Worm (Caenorhabditis elegans): ENCODE results near the gene abt-4.
A peak's percentile ranks its signal among the peaks of the same experiment; 100 is the strongest.

The abt-4 gene

ce11 chrV:333713-334112, 3.2 kb upstream of the abt-4 start:
- no peak for TF ChIP-seq nhr-67 (tag; optimal IDR thresholded peaks at IDR 0.05)
- TF ChIP-seq nhr-28 (tag; optimal IDR thresholded peaks at IDR 0.05): no peak
- TF ChIP-seq nhr-43 (tag; optimal IDR thresholded peaks at IDR 0.05; ENCODE audit: poor library complexity, severe bottlenecking): no peak
- peak; percentile 95 for TF ChIP-seq pqm-1 (tag; optimal IDR thresholded peaks at IDR 0.05)
- no peak for TF ChIP-seq ceh-28 (tag; optimal IDR thresholded peaks at IDR 0.05)
- TF ChIP-seq nhr-76 (tag; optimal IDR thresholded peaks at IDR 0.05): no peak
- no peak for TF ChIP-seq lin-15B (tag; optimal IDR thresholded peaks at IDR 0.05)
- TF ChIP-seq mml-1 (tag; optimal IDR thresholded peaks at IDR 0.05): no peak
- TF ChIP-seq daf-12 (tag; optimal IDR thresholded peaks at IDR 0.05): no peak
- TF ChIP-seq hmg-11 (tag; optimal IDR thresholded peaks at IDR 0.05): no peak
- TF ChIP-seq nfya-1 (tag; optimal IDR thresholded peaks at IDR 0.05; ENCODE audit: insufficient read depth): no peak
- no peak for TF ChIP-seq unc-39 (tag; optimal IDR thresholded peaks at IDR 0.05)
- TF ChIP-seq ama-1 (optimal IDR thresholded peaks at IDR 0.05): no peak
- TF ChIP-seq egl-27 (tag; optimal IDR thresholded peaks at IDR 0.05): no peak
- peak; percentile 98 for TF ChIP-seq elt-2 (tag; optimal IDR thresholded peaks at IDR 0.05)
- peak; percentile 20 for TF ChIP-seq snpc-4 (tag; optimal IDR thresholded peaks at IDR 0.05)
- no peak for TF ChIP-seq lsy-12 (tag; optimal IDR thresholded peaks at IDR 0.05)
- no peak for TF ChIP-seq nhr-23 (tag; optimal IDR thresholded peaks at IDR 0.05)
- TF ChIP-seq nhr-11 (tag; optimal IDR thresholded peaks at IDR 0.05): no peak
- peak; percentile 81 for TF ChIP-seq jun-1 (tag; optimal IDR thresholded peaks at IDR 0.05)
- TF ChIP-seq pha-4 (tag; optimal IDR thresholded peaks at IDR 0.05): peak; percentile 33
- TF ChIP-seq elt-3 (tag; optimal IDR thresholded peaks at IDR 0.05): no peak
- TF ChIP-seq ceh-82 (tag; optimal IDR thresholded peaks at IDR 0.05): no peak
- no peak for TF ChIP-seq skn-1 (tag; optimal IDR thresholded peaks at IDR 0.05)
- TF ChIP-seq egl-5 (tag; optimal IDR thresholded peaks at IDR 0.05): no peak
- TF ChIP-seq lin-39 (tag; optimal IDR thresholded peaks at IDR 0.05): no peak

DNA sequence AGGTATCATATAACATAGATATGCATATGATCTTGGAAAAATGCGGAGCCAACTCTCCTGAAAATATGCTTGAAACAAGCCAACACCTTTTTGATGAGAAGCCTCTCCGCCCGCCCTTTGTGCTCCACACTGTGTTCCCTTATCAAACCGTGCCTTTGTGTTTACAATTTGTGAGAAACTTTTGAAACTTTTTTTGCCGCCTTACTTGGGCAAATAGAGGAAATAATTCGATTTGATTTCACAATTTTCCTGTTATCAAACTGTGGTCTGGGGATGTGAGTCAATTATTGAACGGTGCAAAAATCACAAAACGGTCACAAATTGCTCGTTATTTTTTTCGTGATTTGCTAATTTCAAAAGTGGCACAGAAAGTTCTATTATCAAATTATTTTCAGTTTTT, 2.1 kb upstream of the abt-4 start:
- no peak for TF ChIP-seq ZK546.5 (tag; optimal IDR thresholded peaks at IDR 0.05)
- no peak for TF ChIP-seq lin-15B (tag; optimal IDR thresholded peaks at IDR 0.05)
- TF ChIP-seq elt-2 (tag; optimal IDR thresholded peaks at IDR 0.05): peak; percentile 93
- TF ChIP-seq nhr-76 (tag; optimal IDR thresholded peaks at IDR 0.05): no peak
- peak; percentile 58 for TF ChIP-seq pha-4 (tag; optimal IDR thresholded peaks at IDR 0.05)
- TF ChIP-seq snpc-4 (tag; optimal IDR thresholded peaks at IDR 0.05): no peak
- TF ChIP-seq jun-1 (tag; optimal IDR thresholded peaks at IDR 0.05): peak; percentile 21
- no peak for TF ChIP-seq ama-1 (optimal IDR thresholded peaks at IDR 0.05)
- TF ChIP-seq aly-2 (tag; optimal IDR thresholded peaks at IDR 0.05): no peak
- TF ChIP-seq unc-39 (tag; optimal IDR thresholded peaks at IDR 0.05): no peak
- peak; percentile 84 for TF ChIP-seq pqm-1 (tag; optimal IDR thresholded peaks at IDR 0.05)
- no peak for TF ChIP-seq fkh-2 (tag; optimal IDR thresholded peaks at IDR 0.05)
- TF ChIP-seq nhr-11 (tag; optimal IDR thresholded peaks at IDR 0.05): no peak
- TF ChIP-seq mml-1 (tag; optimal IDR thresholded peaks at IDR 0.05): no peak
- no peak for TF ChIP-seq nhr-67 (tag; optimal IDR thresholded peaks at IDR 0.05)
- TF ChIP-seq ceh-9 (tag; optimal IDR thresholded peaks at IDR 0.05): no peak
- TF ChIP-seq elt-1 (tag; optimal IDR thresholded peaks at IDR 0.05): no peak
- no peak for TF ChIP-seq ceh-28 (tag; optimal IDR thresholded peaks at IDR 0.05)
- TF ChIP-seq egl-27 (tag; optimal IDR thresholded peaks at IDR 0.05): no peak
- TF ChIP-seq hmg-11 (tag; optimal IDR thresholded peaks at IDR 0.05): no peak
- no peak for TF ChIP-seq eor-1 (tag; optimal IDR thresholded peaks at IDR 0.05)
- TF ChIP-seq nhr-237 (tag; optimal IDR thresholded peaks at IDR 0.05): no peak
- no peak for TF ChIP-seq nhr-77 (tag; optimal IDR thresholded peaks at IDR 0.05)
- no peak for TF ChIP-seq ceh-82 (tag; optimal IDR thresholded peaks at IDR 0.05)

ce11 chrV:331245-331644, 720 bp upstream of the abt-4 start:
- TF ChIP-seq sea-2 (GFP tag; optimal IDR thresholded peaks at IDR 0.05): no peak
- TF ChIP-seq elt-2 (tag; optimal IDR thresholded peaks at IDR 0.05): peak; percentile 28
- TF ChIP-seq elt-3 (tag; optimal IDR thresholded peaks at IDR 0.05): no peak
- peak; percentile 57 for TF ChIP-seq pqm-1 (tag; optimal IDR thresholded peaks at IDR 0.05)
- no peak for TF ChIP-seq nhr-11 (tag; optimal IDR thresholded peaks at IDR 0.05)
- no peak for TF ChIP-seq lin-39 (tag; optimal IDR thresholded peaks at IDR 0.05)
- TF ChIP-seq jun-1 (tag; optimal IDR thresholded peaks at IDR 0.05): no peak
- no peak for TF ChIP-seq snpc-4 (tag; optimal IDR thresholded peaks at IDR 0.05)

DNA sequence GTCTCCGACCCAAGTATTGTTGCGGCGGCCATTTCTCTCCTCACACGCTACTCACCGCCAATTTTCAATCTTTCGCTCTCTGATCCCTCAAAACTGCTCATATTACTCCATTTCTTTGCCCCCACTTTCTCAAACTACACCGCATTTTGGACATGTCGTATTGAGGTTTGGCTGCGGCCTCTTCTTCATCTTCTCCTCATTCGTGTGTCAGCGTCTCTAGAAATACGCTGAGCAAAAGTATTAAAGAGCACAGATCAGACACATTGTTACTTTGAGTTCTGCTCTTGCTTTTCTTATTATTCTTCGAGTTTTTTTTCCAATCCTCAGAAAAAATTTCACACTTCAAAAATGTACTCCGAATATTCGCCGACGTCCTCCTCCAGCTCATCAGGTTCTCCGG, 10.5 kb downstream of the abt-4 start:
- TF ChIP-seq skn-1 (tag; optimal IDR thresholded peaks at IDR 0.05): no peak
- TF ChIP-seq daf-12 (tag; optimal IDR thresholded peaks at IDR 0.05): no peak
- no peak for TF ChIP-seq ztf-4 (tag; optimal IDR thresholded peaks at IDR 0.05)
- TF ChIP-seq lin-15B (tag; optimal IDR thresholded peaks at IDR 0.05): no peak
- TF ChIP-seq nhr-77 (tag; optimal IDR thresholded peaks at IDR 0.05): no peak
- TF ChIP-seq nhr-76 (tag; optimal IDR thresholded peaks at IDR 0.05): no peak
- no peak for TF ChIP-seq ceh-82 (tag; optimal IDR thresholded peaks at IDR 0.05)
- TF ChIP-seq ztf-11 (tag; optimal IDR thresholded peaks at IDR 0.05): no peak
- no peak for TF ChIP-seq ceh-16 (tag; optimal IDR thresholded peaks at IDR 0.05)
- TF ChIP-seq nhr-11 (tag; optimal IDR thresholded peaks at IDR 0.05): no peak
